Worm (Caenorhabditis elegans) whole organism, mixed stage, embryonic: ENCODE results near the gene sna-3.

ENCODE experiments used
- M03D4.4 ChIP-seq: sonication (generic microtip); optimal IDR thresholded peaks from 2 replicates; lab custom pipeline; 2017; ENCODE audit warnings: mild to moderate bottlenecking, missing genetic modification characterization, missing compliant biosample characterization
- bed-3 ChIP-seq: fragments of 200-800 bp; sonication (Bioruptor generic); optimal IDR thresholded peaks from 3 replicates; lab custom pipeline; 2018; ENCODE audit warnings: mild to moderate bottlenecking, missing genetic modification characterization, moderate library complexity, missing compliant biosample characterization
- ceh-39 ChIP-seq: fragments of 150-350 bp; optimal IDR thresholded peaks from 2 replicates; lab custom pipeline; 2014; ENCODE audit warnings: missing biosample characterization, missing genetic modification characterization
- ceh-43 ChIP-seq: fragments of 200-800 bp; sonication (Bioruptor generic); optimal IDR thresholded peaks from 2 replicates; lab custom pipeline; 2018; ENCODE audit warnings: mild to moderate bottlenecking, missing genetic modification characterization, moderate library complexity, missing compliant biosample characterization
- ceh-83 ChIP-seq: fragments of 200-800 bp; sonication (Bioruptor generic); optimal IDR thresholded peaks from 2 replicates; lab custom pipeline; 2018; ENCODE audit warnings: mild to moderate bottlenecking, missing genetic modification characterization, missing compliant biosample characterization
- ces-1 ChIP-seq: fragments of 150-350 bp; optimal IDR thresholded peaks from 2 replicates; lab custom pipeline; 2014; ENCODE audit warnings: missing biosample characterization, missing genetic modification reagents, missing genetic modification characterization
- cnd-1 ChIP-seq: fragments of 200-800 bp; sonication (Bioruptor generic); optimal IDR thresholded peaks from 2 replicates; lab custom pipeline; 2018; ENCODE audit warnings: mild to moderate bottlenecking, missing genetic modification characterization, missing compliant biosample characterization
- elt-1 ChIP-seq: sonication (generic microtip); optimal IDR thresholded peaks from 2 replicates; lab custom pipeline; 2017; ENCODE audit warnings: missing genetic modification characterization, mild to moderate bottlenecking, missing compliant biosample characterization, antibody characterized with exemption, moderate library complexity, borderline replicate concordance; ENCODE audit not compliant: insufficient read depth
- elt-3 ChIP-seq: fragments of 150-350 bp; optimal IDR thresholded peaks from 2 replicates; lab custom pipeline; 2014; ENCODE audit warnings: missing biosample characterization, missing genetic modification characterization
- flh-1 ChIP-seq: fragments of 200-800 bp; sonication (Bioruptor generic); optimal IDR thresholded peaks from 2 replicates; lab custom pipeline; 2018; ENCODE audit warnings: mild to moderate bottlenecking, missing genetic modification characterization, moderate library complexity, missing compliant biosample characterization
- ham-2 ChIP-seq: fragments of 200-800 bp; sonication (Bioruptor generic); optimal IDR thresholded peaks from 2 replicates; lab custom pipeline; 2018; ENCODE audit warnings: mild to moderate bottlenecking, missing genetic modification characterization, missing compliant biosample characterization
- hlh-1 ChIP-seq: fragments of 150-350 bp; optimal IDR thresholded peaks from 2 replicates; lab custom pipeline; 2014; ENCODE audit warnings: missing biosample characterization, missing genetic modification reagents, missing genetic modification characterization
- lin-13 ChIP-seq: fragments of 150-350 bp; optimal IDR thresholded peaks from 2 replicates; lab custom pipeline; 2014; ENCODE audit warnings: missing biosample characterization, missing genetic modification characterization
- lin-32 ChIP-seq: fragments of 200-800 bp; sonication (Bioruptor generic); optimal IDR thresholded peaks from 2 replicates; lab custom pipeline; 2018; ENCODE audit warnings: mild to moderate bottlenecking, missing genetic modification characterization, missing compliant biosample characterization
- mep-1 ChIP-seq: fragments of 150-350 bp; optimal IDR thresholded peaks from 2 replicates; lab custom pipeline; 2017; ENCODE audit warnings: missing biosample characterization, missing genetic modification reagents, missing genetic modification characterization, inconsistent platforms
- mls-2 ChIP-seq: sonication (generic microtip); optimal IDR thresholded peaks from 2 replicates; lab custom pipeline; 2016; ENCODE audit warnings: mild to moderate bottlenecking, missing genetic modification characterization, moderate library complexity, missing compliant biosample characterization
- nhr-12 ChIP-seq: fragments of 150-350 bp; optimal IDR thresholded peaks from 2 replicates; lab custom pipeline; 2014; ENCODE audit warnings: missing biosample characterization, missing genetic modification characterization
- nhr-2 ChIP-seq: fragments of 150-350 bp; optimal IDR thresholded peaks from 2 replicates; lab custom pipeline; 2014; ENCODE audit warnings: missing biosample characterization, missing genetic modification characterization
- nhr-237 ChIP-seq: fragments of 150-350 bp; optimal IDR thresholded peaks from 2 replicates; lab custom pipeline; 2014; ENCODE audit warnings: missing biosample characterization, missing genetic modification characterization
- nhr-76 ChIP-seq: sonication (generic microtip); optimal IDR thresholded peaks from 2 replicates; lab custom pipeline; 2017; ENCODE audit warnings: missing biosample characterization, missing genetic modification characterization
- sem-2 ChIP-seq: fragments of 200-800 bp; sonication (Bioruptor generic); optimal IDR thresholded peaks from 2 replicates; lab custom pipeline; 2018; ENCODE audit warnings: mild to moderate bottlenecking, missing genetic modification characterization, missing compliant biosample characterization
- sptf-1 ChIP-seq: sonication (generic microtip); optimal IDR thresholded peaks from 2 replicates; lab custom pipeline; 2017; ENCODE audit warnings: mild to moderate bottlenecking, missing genetic modification characterization, moderate library complexity, missing compliant biosample characterization
- tbx-8 ChIP-seq: fragments of 200-800 bp; sonication (Bioruptor generic); optimal IDR thresholded peaks from 2 replicates; lab custom pipeline; 2018; ENCODE audit warnings: mild to moderate bottlenecking, missing genetic modification characterization, moderate library complexity, missing compliant biosample characterization
- unc-39 ChIP-seq: fragments of 150-350 bp; optimal IDR thresholded peaks from 2 replicates; lab custom pipeline; 2014; ENCODE audit warnings: missing biosample characterization, missing genetic modification characterization
- unc-62 ChIP-seq: fragments of 150-350 bp; optimal IDR thresholded peaks from 2 replicates; lab custom pipeline; 2014; ENCODE audit warnings: missing biosample characterization, missing genetic modification reagents, missing genetic modification characterization
- zip-8 ChIP-seq: fragments of 150-350 bp; optimal IDR thresholded peaks from 2 replicates; lab custom pipeline; 2014; ENCODE audit warnings: missing biosample characterization, missing genetic modification characterization
- ztf-11 ChIP-seq: fragments of 150-350 bp; optimal IDR thresholded peaks from 2 replicates; lab custom pipeline; 2014; ENCODE audit warnings: missing biosample characterization, missing genetic modification characterization

Gene sna-3

DNA sequence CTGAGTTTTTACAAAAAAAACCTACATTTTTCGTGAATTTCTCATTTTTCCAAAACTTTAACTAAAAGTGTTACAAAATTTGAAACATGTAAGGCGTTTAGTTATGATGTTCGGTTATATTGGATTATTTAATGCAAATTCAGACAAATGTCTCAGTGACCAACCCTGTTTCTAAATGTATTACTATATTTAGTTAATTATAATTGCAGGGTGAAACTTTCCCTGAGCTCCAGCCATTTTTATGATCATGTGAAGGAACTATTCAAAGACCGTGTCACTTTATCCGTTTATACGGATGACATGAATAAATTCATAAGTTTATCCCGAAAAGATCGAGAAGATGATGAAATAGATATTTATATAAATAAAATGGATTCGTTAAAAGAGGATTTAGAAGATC lies 15.2 kb downstream of the sna-3 start, which contains the start of gene C23G10.5:
C23G10.5 (plus strand) TSS at position 301 of the 400 bp plus-strand sequence.
- TF ChIP-seq ztf-11 (no peak), hlh-1 (tag; lab: Kevin White, UChicago) (no peak), unc-39 (tag; lab: Kevin White, UChicago) (no peak), nhr-2 (tag; lab: Kevin White, UChicago) (no peak), elt-1 (tag; lab: Kevin White, UChicago) (peak; percentile 48), unc-62 (GFP tag; lab: Kevin White, UChicago) (no peak)
- TF ChIP-seq, all 35 proteins: peak for 1

DNA sequence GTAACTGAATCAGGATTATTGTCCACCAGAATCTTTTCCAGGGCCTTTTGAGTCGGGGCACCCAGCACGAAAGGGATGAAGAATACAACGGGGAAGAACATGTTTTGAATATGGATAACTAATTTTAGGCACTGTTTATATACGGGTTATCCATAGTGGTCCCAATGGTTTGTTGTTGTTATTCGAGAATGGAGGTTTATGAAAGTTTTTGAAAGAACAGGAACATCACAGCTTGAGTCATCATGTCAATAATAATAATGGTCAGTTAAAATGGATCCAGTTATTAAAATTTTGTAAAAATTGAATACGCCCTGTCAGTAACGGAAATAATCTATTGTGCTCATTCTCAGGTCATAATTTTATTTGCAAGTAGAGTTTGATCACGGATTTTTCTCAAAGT lies 22.9 kb downstream of the sna-3 start, which contains the start of gene nas-28:
nas-28 (minus strand) TSS at position 101 of the 400 bp plus-strand sequence.
- TF ChIP-seq ceh-83 (GFP tag; lab: Kevin White, UChicago): no peak
- TF ChIP-seq unc-62 (GFP tag; lab: Kevin White, UChicago): no peak
- no peak for TF ChIP-seq ceh-43 (GFP tag; lab: Kevin White, UChicago)
- TF ChIP-seq sptf-1 (tag; lab: Kevin White, UChicago): no peak

- TF ChIP-seq unc-62 (GFP tag; lab: Kevin White, UChicago): no peak
- TF ChIP-seq ces-1: no peak
- no peak for TF ChIP-seq ztf-11
- no peak for TF ChIP-seq mep-1 (tag; lab: Kevin White, UChicago)
- TF ChIP-seq nhr-76 (tag; lab: Kevin White, UChicago): no peak
- TF ChIP-seq mls-2: no peak
- TF ChIP-seq cnd-1 (tag; lab: Kevin White, UChicago): no peak
- no peak for TF ChIP-seq hlh-1 (tag; lab: Kevin White, UChicago)
- no peak for TF ChIP-seq ceh-43 (GFP tag; lab: Kevin White, UChicago)
- no peak for TF ChIP-seq ceh-83 (GFP tag; lab: Kevin White, UChicago)
- TF ChIP-seq zip-8 (tag; lab: Kevin White, UChicago): no peak
- TF ChIP-seq tbx-8 (GFP tag; lab: Kevin White, UChicago): no peak
- TF ChIP-seq ceh-39 (tag; lab: Kevin White, UChicago): no peak
- TF ChIP-seq elt-1 (tag; lab: Kevin White, UChicago): no peak
- TF ChIP-seq bed-3 (GFP tag; lab: Kevin White, UChicago): no peak
- no peak for TF ChIP-seq M03D4.4 (tag; lab: Kevin White, UChicago)
- no peak for TF ChIP-seq nhr-2 (tag; lab: Kevin White, UChicago)
- TF ChIP-seq nhr-237 (tag; lab: Kevin White, UChicago): no peak
Observed at ce11 chrIII:6180294-6180693, 25.7 kb downstream of the sna-3 start.

DNA sequence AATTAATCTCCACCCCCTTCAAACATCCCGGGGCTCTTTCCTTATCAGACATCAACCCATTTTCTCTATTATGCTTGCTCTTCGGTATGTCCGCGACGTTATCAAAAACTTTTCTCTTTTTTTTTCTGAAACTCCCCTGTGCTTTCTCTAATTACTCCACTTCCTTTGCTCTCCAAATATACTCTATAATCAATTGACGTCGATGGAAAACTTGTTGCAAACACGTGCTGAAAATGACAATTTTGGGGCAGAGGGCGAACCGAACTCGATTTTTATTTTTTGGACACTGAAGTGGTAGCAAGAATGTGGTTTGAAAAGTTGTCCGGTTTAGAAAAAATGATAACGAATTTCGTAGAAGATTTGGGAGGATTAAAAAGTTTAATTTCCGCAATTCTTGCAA lies 26.9 kb downstream of the sna-3 start:
- TF ChIP-seq elt-1 (tag; lab: Kevin White, UChicago) (no peak), flh-1 (GFP tag; lab: Kevin White, UChicago) (no peak), sem-2 (GFP tag; lab: Kevin White, UChicago) (no peak), hlh-1 (tag; lab: Kevin White, UChicago) (no peak)
- TF ChIP-seq, all 35 proteins: peak for 0

ce11 chrIII:6178586-6178985 lies 27.4 kb downstream of the sna-3 start, which contains the start of gene F42A10.7:
F42A10.7 (minus strand) TSS chrIII:6178686.
- no peak for TF ChIP-seq ceh-43 (GFP tag; lab: Kevin White, UChicago)
- TF ChIP-seq sptf-1 (tag; lab: Kevin White, UChicago): no peak
- TF ChIP-seq flh-1 (GFP tag; lab: Kevin White, UChicago): no peak
- TF ChIP-seq ham-2 (GFP tag; lab: Kevin White, UChicago): no peak
- no peak for TF ChIP-seq lin-13

ce11 chrIII:6177631-6178030 lies 28.4 kb downstream of the sna-3 start:
- TF ChIP-seq tbx-8 (GFP tag; lab: Kevin White, UChicago): no peak
- no peak for TF ChIP-seq lin-32
- TF ChIP-seq nhr-12 (tag; lab: Kevin White, UChicago): no peak
- TF ChIP-seq ces-1: no peak
- no peak for TF ChIP-seq ztf-11
- no peak for TF ChIP-seq elt-3 (tag; lab: Kevin White, UChicago)
- TF ChIP-seq hlh-1 (tag; lab: Kevin White, UChicago): no peak
- TF ChIP-seq sem-2 (GFP tag; lab: Kevin White, UChicago): no peak
